Worm (Caenorhabditis elegans) whole organism, late embryonic: ENCODE data around the gene str-109.

Experiments used
- C08G9.2 ChIP-seq: sonication (generic microtip); optimal IDR thresholded peaks from 2 replicates; lab custom pipeline; 2016; ENCODE audit warnings: mild to moderate bottlenecking, missing genetic modification characterization, moderate library complexity, missing compliant biosample characterization
- C38D4.7 ChIP-seq: fragments of 200-800 bp; sonication (Bioruptor generic); optimal IDR thresholded peaks from 2 replicates; lab custom pipeline; 2018; ENCODE audit warnings: mild to moderate bottlenecking, missing genetic modification characterization, moderate library complexity, missing compliant biosample characterization
- F13H6.1 ChIP-seq: sonication (generic microtip); optimal IDR thresholded peaks from 2 replicates; lab custom pipeline; 2016; ENCODE audit warnings: missing genetic modification characterization, missing compliant biosample characterization
- K09A11.1 ChIP-seq: sonication (generic microtip); optimal IDR thresholded peaks from 2 replicates; lab custom pipeline; 2017; ENCODE audit warnings: antibody characterized with exemption, mild to moderate bottlenecking, missing genetic modification characterization, missing compliant biosample characterization; ENCODE audit not compliant: insufficient read depth
- T23F11.4 ChIP-seq: fragments of 200-800 bp; sonication (Bioruptor generic); optimal IDR thresholded peaks from 2 replicates; lab custom pipeline; 2018; ENCODE audit warnings: mild to moderate bottlenecking, missing genetic modification characterization, missing compliant biosample characterization
- ahr-1 ChIP-seq: sonication (generic microtip); optimal IDR thresholded peaks from 2 replicates; lab custom pipeline; 2016; ENCODE audit warnings: missing genetic modification characterization, missing compliant biosample characterization
- ama-1 ChIP-seq: fragments of 150-350 bp; optimal IDR thresholded peaks from 2 replicates; lab custom pipeline; 2014
- ceh-14 ChIP-seq: sonication (generic microtip); optimal IDR thresholded peaks from 2 replicates; lab custom pipeline; 2016; ENCODE audit warnings: missing genotype, missing genetic modification characterization, missing compliant biosample characterization
- ceh-19 ChIP-seq: fragments of 200-800 bp; sonication (Bioruptor generic); optimal IDR thresholded peaks from 2 replicates; lab custom pipeline; 2018; ENCODE audit warnings: mild to moderate bottlenecking, missing genetic modification characterization, missing compliant biosample characterization
- ceh-2 ChIP-seq: sonication (generic microtip); optimal IDR thresholded peaks from 2 replicates; lab custom pipeline; 2016; ENCODE audit warnings: missing genotype, missing genetic modification characterization, missing compliant biosample characterization
- ceh-24 ChIP-seq: sonication (generic microtip); optimal IDR thresholded peaks from 2 replicates; lab custom pipeline; 2016; ENCODE audit warnings: mild to moderate bottlenecking, missing genetic modification characterization, missing compliant biosample characterization
- ceh-31 ChIP-seq: sonication (generic microtip); optimal IDR thresholded peaks from 2 replicates; lab custom pipeline; 2016; ENCODE audit warnings: missing genetic modification characterization, missing compliant biosample characterization
- ceh-45 ChIP-seq: fragments of 200-800 bp; sonication (Bioruptor generic); IDR thresholded peaks from 2 replicates; pipeline ENCODE4 v1.3.6; 2022; ENCODE audit warnings: missing genetic modification reagents, missing genetic modification characterization, missing compliant biosample characterization
- ceh-6 ChIP-seq: fragments of 200-800 bp; sonication (Bioruptor generic); optimal IDR thresholded peaks from 2 replicates; lab custom pipeline; 2018; ENCODE audit warnings: mild to moderate bottlenecking, missing genetic modification characterization, missing compliant biosample characterization
- ceh-9 ChIP-seq: sonication (generic microtip); optimal IDR thresholded peaks from 2 replicates; lab custom pipeline; 2016; ENCODE audit warnings: mild to moderate bottlenecking, missing genetic modification characterization, inconsistent platforms, missing compliant biosample characterization
- che-1 ChIP-seq: sonication (generic microtip); optimal IDR thresholded peaks from 2 replicates; lab custom pipeline; 2016; ENCODE audit warnings: mild to moderate bottlenecking, missing genetic modification characterization, missing compliant biosample characterization
- dmd-4 ChIP-seq: sonication (generic microtip); optimal IDR thresholded peaks from 2 replicates; lab custom pipeline; 2016; ENCODE audit warnings: borderline replicate concordance, missing genetic modification characterization, missing compliant biosample characterization
- dve-1 ChIP-seq: sonication (generic microtip); optimal IDR thresholded peaks from 2 replicates; lab custom pipeline; 2017; ENCODE audit warnings: antibody characterized with exemption, mild to moderate bottlenecking, missing genetic modification characterization, missing compliant biosample characterization
- elt-2 ChIP-seq: sonication (generic microtip); optimal IDR thresholded peaks from 2 replicates; lab custom pipeline; 2016; ENCODE audit warnings: missing genetic modification reagents, missing genetic modification characterization, missing compliant biosample characterization
- elt-4 ChIP-seq: sonication (generic microtip); optimal IDR thresholded peaks from 2 replicates; lab custom pipeline; 2016; ENCODE audit warnings: missing genetic modification characterization, missing compliant biosample characterization
- ets-4 ChIP-seq: sonication (generic microtip); optimal IDR thresholded peaks from 2 replicates; lab custom pipeline; 2016; ENCODE audit warnings: missing genetic modification characterization, missing compliant biosample characterization
- eyg-1 ChIP-seq: sonication (generic microtip); optimal IDR thresholded peaks from 2 replicates; lab custom pipeline; 2016; ENCODE audit warnings: missing genotype, missing genetic modification characterization, missing compliant biosample characterization
- fax-1 ChIP-seq: sonication (generic microtip); optimal IDR thresholded peaks from 2 replicates; lab custom pipeline; 2016; ENCODE audit warnings: missing genotype, missing genetic modification characterization, missing compliant biosample characterization
- fkh-10 ChIP-seq: fragments of 150-350 bp; optimal IDR thresholded peaks from 2 replicates; lab custom pipeline; 2014; ENCODE audit warnings: missing biosample characterization, missing genetic modification reagents, missing genetic modification characterization
- hlh-30 ChIP-seq: sonication (generic microtip); optimal IDR thresholded peaks from 2 replicates; lab custom pipeline; 2017; ENCODE audit warnings: antibody characterized with exemption, missing genetic modification characterization, missing compliant biosample characterization; ENCODE audit not compliant: insufficient read depth
- hlh-6 ChIP-seq: sonication (generic microtip); optimal IDR thresholded peaks from 2 replicates; lab custom pipeline; 2016; ENCODE audit warnings: missing genotype, missing genetic modification characterization, missing compliant biosample characterization
- lin-11 ChIP-seq: fragments of 200-800 bp; sonication (Bioruptor generic); optimal IDR thresholded peaks from 2 replicates; lab custom pipeline; 2018; ENCODE audit warnings: mild to moderate bottlenecking, missing genetic modification characterization, missing compliant biosample characterization
- madf-2 ChIP-seq: sonication (generic microtip); optimal IDR thresholded peaks from 2 replicates; lab custom pipeline; 2017; ENCODE audit warnings: missing genetic modification characterization, missing compliant biosample characterization
- nfya-1 ChIP-seq: sonication (generic microtip); optimal IDR thresholded peaks from 2 replicates; lab custom pipeline; 2017; ENCODE audit warnings: missing genetic modification characterization, mild to moderate bottlenecking, missing compliant biosample characterization, antibody characterized with exemption, moderate library complexity
- nhr-11 ChIP-seq: fragments of 150-350 bp; optimal IDR thresholded peaks from 2 replicates; lab custom pipeline; 2014; ENCODE audit warnings: missing biosample characterization, missing genetic modification characterization
- pqm-1 ChIP-seq: sonication (generic microtip); optimal IDR thresholded peaks from 2 replicates; lab custom pipeline; 2016; ENCODE audit warnings: missing genetic modification characterization, missing compliant biosample characterization
- pros-1 ChIP-seq: fragments of 150-350 bp; optimal IDR thresholded peaks from 2 replicates; lab custom pipeline; 2014; ENCODE audit warnings: missing biosample characterization, missing genetic modification reagents, missing genetic modification characterization
- ref-2 ChIP-seq: sonication (generic microtip); optimal IDR thresholded peaks from 2 replicates; lab custom pipeline; 2016; ENCODE audit warnings: missing genetic modification characterization, missing compliant biosample characterization
- rnt-1 ChIP-seq: sonication (generic microtip); optimal IDR thresholded peaks from 2 replicates; lab custom pipeline; 2016; ENCODE audit warnings: missing genetic modification characterization, missing compliant biosample characterization
- sdc-2 ChIP-seq: sonication (generic microtip); optimal IDR thresholded peaks from 2 replicates; lab custom pipeline; 2016; ENCODE audit warnings: missing genotype, missing genetic modification characterization, missing compliant biosample characterization
- sox-2 ChIP-seq: fragments of 200-800 bp; sonication (Bioruptor generic); IDR thresholded peaks from 2 replicates; pipeline ENCODE4 v1.3.6; 2022; ENCODE audit warnings: missing genetic modification reagents, missing genetic modification characterization, missing compliant biosample characterization
- sox-4 ChIP-seq: sonication (generic microtip); optimal IDR thresholded peaks from 2 replicates; lab custom pipeline; 2017; ENCODE audit warnings: mild to moderate bottlenecking, missing genetic modification characterization, inconsistent platforms, missing compliant biosample characterization
- tbx-7 ChIP-seq: sonication (generic microtip); optimal IDR thresholded peaks from 2 replicates; lab custom pipeline; 2016; ENCODE audit warnings: missing genotype, missing genetic modification characterization, missing compliant biosample characterization
- unc-55 ChIP-seq: sonication (generic microtip); optimal IDR thresholded peaks from 2 replicates; lab custom pipeline; 2017; ENCODE audit warnings: missing biosample characterization, missing genetic modification reagents, missing genetic modification characterization
- unc-86 ChIP-seq: sonication (generic microtip); optimal IDR thresholded peaks from 2 replicates; lab custom pipeline; 2016; ENCODE audit warnings: missing genetic modification characterization, missing compliant biosample characterization
- zip-5 ChIP-seq: sonication (generic microtip); optimal IDR thresholded peaks from 2 replicates; lab custom pipeline; 2016; ENCODE audit warnings: missing genetic modification characterization, missing compliant biosample characterization
- ztf-16 ChIP-seq: sonication (generic microtip); optimal IDR thresholded peaks from 2 replicates; lab custom pipeline; 2017; ENCODE audit warnings: missing genetic modification characterization, missing compliant biosample characterization

Gene str-109

ce11 chrV:16194639-16195038 is 32.6 kb upstream of the str-109 start, which contains the start of gene rabr-4:
Gene rabr-4, plus strand, starts transcription at chrV:16194939.
- no peak for TF ChIP-seq ama-1 (lab: Kevin White, UChicago)
- no peak for TF ChIP-seq lin-11
- no peak for TF ChIP-seq ceh-24 (tag; lab: Kevin White, UChicago)
- TF ChIP-seq ceh-6 (GFP tag; lab: Kevin White, UChicago), result no peak
- no peak for TF ChIP-seq unc-86 (tag; lab: Kevin White, UChicago)
- TF ChIP-seq K09A11.1 (tag; lab: Kevin White, UChicago), result no peak
- TF ChIP-seq ceh-2 (tag; lab: Kevin White, UChicago), result no peak
- no peak for TF ChIP-seq ets-4 (tag; lab: Kevin White, UChicago)
- TF ChIP-seq pqm-1 (tag; lab: Kevin White, UChicago), result no peak
- no peak for TF ChIP-seq hlh-6 (tag; lab: Kevin White, UChicago)
- TF ChIP-seq dve-1 (tag; lab: Kevin White, UChicago), result no peak
- TF ChIP-seq che-1, result no peak
- no peak for TF ChIP-seq elt-4 (tag; lab: Kevin White, UChicago)
- no peak for TF ChIP-seq zip-5 (tag; lab: Kevin White, UChicago)
- TF ChIP-seq ceh-45 (GFP tag; lab: Robert Waterston, UW), result no peak
- no peak for TF ChIP-seq hlh-30 (tag; lab: Kevin White, UChicago)
- no peak for TF ChIP-seq sdc-2 (tag; lab: Kevin White, UChicago)
- TF ChIP-seq ahr-1, result no peak
- TF ChIP-seq, all 69 proteins: peak for 0

ce11 chrV:16192114-16192513 is 30.1 kb upstream of the str-109 start, which contains the start of gene srh-279:
Gene srh-279, plus strand, starts transcription at chrV:16192414.
- TF ChIP-seq ref-2 (tag; lab: Kevin White, UChicago) (no peak), T23F11.4 (GFP tag; lab: Kevin White, UChicago) (no peak), fax-1 (tag; lab: Kevin White, UChicago) (no peak), ceh-2 (tag; lab: Kevin White, UChicago) (no peak), elt-2 (no peak), dmd-4 (tag; lab: Kevin White, UChicago) (no peak), che-1 (no peak), dve-1 (tag; lab: Kevin White, UChicago) (no peak), eyg-1 (no peak), ceh-19 (GFP tag; lab: Kevin White, UChicago) (no peak), lin-11 (no peak), madf-2 (tag; lab: Kevin White, UChicago) (no peak), ceh-14 (tag; lab: Kevin White, UChicago) (no peak), hlh-6 (tag; lab: Kevin White, UChicago) (no peak), ceh-24 (tag; lab: Kevin White, UChicago) (no peak), nhr-11 (tag; lab: Kevin White, UChicago) (no peak), unc-55 (GFP tag; lab: Kevin White, UChicago) (no peak)

DNA sequence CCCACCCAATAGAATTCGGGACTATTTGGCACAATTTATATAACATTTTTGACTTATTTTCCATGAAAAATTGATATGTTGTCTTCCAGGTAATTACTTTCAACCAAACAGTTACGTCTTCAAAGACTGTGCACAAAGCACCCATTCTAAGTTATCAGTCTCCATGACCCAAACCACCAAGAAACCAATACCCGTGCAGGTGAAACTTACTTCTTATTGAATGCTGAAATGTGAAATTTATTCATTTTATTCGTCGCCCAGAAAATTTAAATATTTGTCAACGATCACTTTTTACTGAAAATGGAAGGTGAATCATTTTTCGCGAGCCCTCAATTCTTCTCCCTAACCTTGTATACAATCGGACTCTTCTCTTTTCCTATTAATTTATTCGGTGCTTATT is 28.5 kb upstream of the str-109 start, which contains the start of gene srh-281:
srh-281 (plus strand) TSS at position 301 of the 400 bp plus-strand sequence.
- TF ChIP-seq nfya-1 (tag; lab: Kevin White, UChicago) (no peak), ama-1 (lab: Kevin White, UChicago) (no peak), dmd-4 (tag; lab: Kevin White, UChicago) (no peak), sox-4 (tag; lab: Kevin White, UChicago) (no peak), F13H6.1 (tag; lab: Kevin White, UChicago) (no peak), ceh-6 (GFP tag; lab: Kevin White, UChicago) (no peak)

DNA sequence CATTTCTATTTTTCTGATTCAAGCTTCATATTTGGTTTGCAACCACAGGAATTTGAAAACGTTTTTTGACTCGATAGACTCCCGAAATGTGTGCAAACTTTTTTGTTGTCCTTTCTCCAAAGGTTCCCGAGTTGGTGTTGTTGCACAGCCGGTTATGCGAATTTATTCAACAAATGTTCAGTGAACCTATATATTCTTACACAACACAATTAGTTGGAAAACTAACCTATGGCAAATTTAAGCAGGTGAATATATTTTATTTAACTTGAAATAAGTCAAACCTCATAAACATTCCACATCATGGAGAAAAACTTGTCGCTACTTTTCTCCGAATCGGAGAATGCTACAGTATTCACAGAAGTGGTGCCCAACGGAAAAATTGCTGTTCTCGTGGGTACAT is 21.3 kb upstream of the str-109 start, which contains the start of gene srz-14:
srz-14 (plus strand) TSS at position 301 of the 400 bp plus-strand sequence.
- TF ChIP-seq ceh-24 (tag; lab: Kevin White, UChicago) (no peak), pros-1 (tag; lab: Kevin White, UChicago) (no peak), fkh-10 (GFP tag; lab: Kevin White, UChicago) (no peak), T23F11.4 (GFP tag; lab: Kevin White, UChicago) (no peak), eyg-1 (no peak), ztf-16 (tag; lab: Kevin White, UChicago) (no peak), tbx-7 (no peak), ceh-19 (GFP tag; lab: Kevin White, UChicago) (no peak), sox-4 (tag; lab: Kevin White, UChicago) (no peak), dmd-4 (tag; lab: Kevin White, UChicago) (no peak), dve-1 (tag; lab: Kevin White, UChicago) (no peak), ceh-31 (no peak), fax-1 (tag; lab: Kevin White, UChicago) (no peak), ceh-9 (tag; lab: Kevin White, UChicago) (no peak), nfya-1 (tag; lab: Kevin White, UChicago) (no peak), C38D4.7 (no peak), rnt-1 (tag; lab: Kevin White, UChicago) (no peak), C08G9.2 (tag; lab: Kevin White, UChicago) (no peak), sox-2 (no peak)
